Worm (Caenorhabditis elegans) whole organism, mixed stage, embryonic: ENCODE measurements around the gene sedl-1.
"Not testable (repeated sequence)": the region's sequence is repeated elsewhere in the genome, so short reads cannot be mapped to it uniquely, and the experiment has no call there.

Source experiments
- nhr-12 ChIP-seq: fragments of 150-350 bp; optimal IDR thresholded peaks from 2 replicates; lab custom pipeline; 2014; ENCODE audit warnings: missing biosample characterization, missing genetic modification characterization
- pha-4 ChIP-seq: fragments of 150-350 bp; optimal IDR thresholded peaks from 2 replicates; lab custom pipeline; 2018; ENCODE audit warnings: missing biosample characterization, missing genetic modification reagents, missing genetic modification characterization
- snpc-4 ChIP-seq: fragments of 150-350 bp; optimal IDR thresholded peaks from 2 replicates; lab custom pipeline; 2014; ENCODE audit warnings: missing biosample characterization, missing genetic modification characterization
- unc-39 ChIP-seq: fragments of 150-350 bp; optimal IDR thresholded peaks from 2 replicates; lab custom pipeline; 2014; ENCODE audit warnings: missing biosample characterization, missing genetic modification characterization
- ztf-11 ChIP-seq: fragments of 150-350 bp; optimal IDR thresholded peaks from 2 replicates; lab custom pipeline; 2014; ENCODE audit warnings: missing biosample characterization, missing genetic modification characterization

- TF ChIP-seq ztf-11; unc-39 (tag; lab: Kevin White, UChicago); nhr-12 (tag; lab: Kevin White, UChicago); snpc-4 (tag; lab: Kevin White, UChicago); pha-4: not testable (repeated sequence)
Observed at ce11 chrX:1430707-1431106, 9.4 kb downstream of the sedl-1 start, which contains the start of gene F19G12.1.
